Worm (Caenorhabditis elegans) whole organism, L2 larva: ENCODE measurements around the gene nhr-164.

ENCODE experiments used
- ama-1 ChIP-seq: fragments of 150-350 bp; optimal IDR thresholded peaks from 2 replicates; lab custom pipeline; 2018; ENCODE audit warnings: inconsistent platforms
- lsy-2 ChIP-seq, 2 experiments: fragments of 150-350 bp in 1 of 2; sonication (generic microtip) in 1 of 2; optimal IDR thresholded peaks; 2 replicates each; lab custom pipeline; 2014 to 2017; ENCODE audit warnings: missing biosample characterization in 2 of 2, missing genetic modification characterization in 2 of 2
- skn-1 ChIP-seq: sonication (generic microtip); optimal IDR thresholded peaks from 2 replicates; lab custom pipeline; 2017; ENCODE audit warnings: missing biosample characterization, missing genetic modification characterization

- TF ChIP-seq lsy-2 (tag; optimal IDR thresholded peaks at IDR 0.05; lab: Kevin White, UChicago) (no peak), skn-1 (no peak), ama-1 (lab: Kevin White, UChicago) (no peak)
These were observed 36.7 kb upstream of the nhr-164 start, which contains the start of gene T10H4.4 for ce11 chrV:15272263-15272662.
